Worm (Caenorhabditis elegans) whole organism, early embryonic: ENCODE data around the gene F07A11.4.

Experiments
- B0310.2 ChIP-seq: sonication (generic microtip); optimal IDR thresholded peaks from 2 replicates; lab custom pipeline; 2016; ENCODE audit warnings: mild to moderate bottlenecking, missing genetic modification characterization, missing compliant biosample characterization
- F13C5.2 ChIP-seq: sonication (generic microtip); optimal IDR thresholded peaks from 2 replicates; lab custom pipeline; 2017; ENCODE audit warnings: mild to moderate bottlenecking, missing genetic modification characterization, inconsistent platforms, missing compliant biosample characterization
- aly-1 ChIP-seq: sonication (generic microtip); optimal IDR thresholded peaks from 2 replicates; lab custom pipeline; 2016; ENCODE audit warnings: missing genetic modification characterization, missing compliant biosample characterization
- ama-1 ChIP-seq: fragments of 150-350 bp; optimal IDR thresholded peaks from 2 replicates; lab custom pipeline; 2014
- ceh-13 ChIP-seq: fragments of 200-800 bp; sonication (Bioruptor generic); optimal IDR thresholded peaks from 2 replicates; lab custom pipeline; 2018; ENCODE audit warnings: mild to moderate bottlenecking, missing genetic modification characterization, missing compliant biosample characterization
- ceh-36 ChIP-seq: sonication (generic microtip); optimal IDR thresholded peaks from 2 replicates; lab custom pipeline; 2016; ENCODE audit warnings: missing genetic modification characterization, inconsistent platforms, missing compliant biosample characterization
- ets-7 ChIP-seq: sonication (generic microtip); optimal IDR thresholded peaks from 2 replicates; lab custom pipeline; 2016; ENCODE audit warnings: missing genotype, missing genetic modification characterization, missing compliant biosample characterization
- flt-1 ChIP-seq: fragments of 200-800 bp; sonication (Bioruptor generic); IDR thresholded peaks from 2 replicates; pipeline ENCODE4 v1.3.6; 2022; ENCODE audit warnings: missing genetic modification characterization, missing compliant biosample characterization
- hmbx-1 ChIP-seq: sonication (generic microtip); optimal IDR thresholded peaks from 2 replicates; lab custom pipeline; 2016; ENCODE audit warnings: mild to moderate bottlenecking, missing genetic modification characterization, missing compliant biosample characterization
- hmg-4 ChIP-seq: fragments of 200-800 bp; sonication (Bioruptor generic); optimal IDR thresholded peaks from 2 replicates; lab custom pipeline; 2018; ENCODE audit warnings: mild to moderate bottlenecking, missing genetic modification characterization, missing compliant biosample characterization
- hnd-1 ChIP-seq: sonication (generic microtip); optimal IDR thresholded peaks from 2 replicates; lab custom pipeline; 2016; ENCODE audit warnings: missing genetic modification characterization, missing compliant biosample characterization
- pes-1 ChIP-seq: fragments of 200-800 bp; sonication (Bioruptor generic); IDR thresholded peaks from 2 replicates; pipeline ENCODE4 v1.3.6; 2022; ENCODE audit warnings: missing genetic modification reagents, missing genetic modification characterization, missing compliant biosample characterization
- scrt-1 ChIP-seq: fragments of 200-800 bp; sonication (Bioruptor generic); IDR thresholded peaks from 2 replicates; pipeline ENCODE4 v1.3.6; 2022; ENCODE audit warnings: missing genetic modification characterization, missing compliant biosample characterization
- sea-1 ChIP-seq: fragments of 200-800 bp; sonication (Bioruptor generic); conservative IDR thresholded peaks from 2 replicates; pipeline ENCODE4 v1.3.6; 2022; ENCODE audit warnings: missing genetic modification characterization, missing compliant biosample characterization
- tbx-11 ChIP-seq: fragments of 200-800 bp; sonication (Bioruptor generic); IDR thresholded peaks from 2 replicates; pipeline ENCODE4 v1.3.6; 2022; ENCODE audit warnings: missing genetic modification characterization, missing compliant biosample characterization
- tbx-37 ChIP-seq: fragments of 200-800 bp; sonication (Bioruptor generic); conservative IDR thresholded peaks from 2 replicates; pipeline ENCODE4 v1.3.6; 2022; ENCODE audit warnings: missing genetic modification reagents, missing genetic modification characterization, missing compliant biosample characterization
- tra-4 ChIP-seq: sonication (generic microtip); optimal IDR thresholded peaks from 2 replicates; lab custom pipeline; 2017; ENCODE audit warnings: missing genetic modification characterization, missing compliant biosample characterization

F07A11.4 gene

DNA sequence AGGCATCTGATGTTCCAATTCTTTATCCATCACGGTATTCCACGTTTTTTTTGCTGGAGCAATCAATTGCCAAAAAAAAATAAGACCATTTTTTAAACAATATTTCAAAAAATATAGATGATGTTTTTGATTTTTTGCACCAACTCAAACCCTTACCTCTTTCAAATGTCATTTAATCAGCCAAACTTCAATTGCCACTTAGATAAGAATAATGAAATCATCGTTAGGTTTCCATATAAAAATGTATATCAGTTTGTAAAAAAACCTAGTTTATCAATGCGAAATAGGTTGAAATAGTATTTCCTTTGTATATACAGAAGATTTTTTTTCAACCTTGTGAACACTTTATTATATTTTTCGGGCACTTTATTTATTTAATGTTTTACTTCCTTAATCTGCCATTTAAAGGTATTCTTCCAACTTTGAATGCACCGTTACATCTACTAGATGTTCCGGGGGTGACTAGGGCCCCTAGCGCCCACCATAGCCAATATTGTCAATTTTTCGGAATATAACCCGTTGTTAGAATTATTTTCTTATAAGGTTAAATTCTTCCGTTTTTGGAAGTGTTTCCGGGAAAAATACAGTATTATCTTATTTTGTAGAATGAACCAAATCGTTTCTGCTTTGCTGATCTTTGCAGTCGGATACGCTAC lies 31.5 kb upstream of the F07A11.4 start, which contains the start of the genes F54D5.23 and F54D5.4:
TSS of gene F54D5.23 (minus strand) at position 75 of the 656 bp plus-strand sequence.
TSS of gene F54D5.4 (plus strand) at position 606 of the 656 bp plus-strand sequence.
- TF ChIP-seq hmbx-1 (no peak), flt-1 (GFP tag; lab: Robert Waterston, UW) (no peak), ceh-36 (tag; lab: Kevin White, UChicago) (no peak), hmg-4 (GFP tag; lab: Kevin White, UChicago) (no peak), aly-1 (tag; lab: Kevin White, UChicago) (no peak), ama-1 (lab: Kevin White, UChicago) (no peak), ets-7 (tag; lab: Kevin White, UChicago) (no peak), hnd-1 (no peak), F13C5.2 (tag; lab: Kevin White, UChicago) (no peak), B0310.2 (no peak), sea-1 (GFP tag; lab: Robert Waterston, UW) (no peak), tra-4 (tag; lab: Kevin White, UChicago) (no peak), pes-1 (no peak), tbx-11 (GFP tag; lab: Robert Waterston, UW) (no peak), tbx-37 (GFP tag; lab: Robert Waterston, UW) (no peak), scrt-1 (GFP tag; lab: Robert Waterston, UW) (no peak)

DNA sequence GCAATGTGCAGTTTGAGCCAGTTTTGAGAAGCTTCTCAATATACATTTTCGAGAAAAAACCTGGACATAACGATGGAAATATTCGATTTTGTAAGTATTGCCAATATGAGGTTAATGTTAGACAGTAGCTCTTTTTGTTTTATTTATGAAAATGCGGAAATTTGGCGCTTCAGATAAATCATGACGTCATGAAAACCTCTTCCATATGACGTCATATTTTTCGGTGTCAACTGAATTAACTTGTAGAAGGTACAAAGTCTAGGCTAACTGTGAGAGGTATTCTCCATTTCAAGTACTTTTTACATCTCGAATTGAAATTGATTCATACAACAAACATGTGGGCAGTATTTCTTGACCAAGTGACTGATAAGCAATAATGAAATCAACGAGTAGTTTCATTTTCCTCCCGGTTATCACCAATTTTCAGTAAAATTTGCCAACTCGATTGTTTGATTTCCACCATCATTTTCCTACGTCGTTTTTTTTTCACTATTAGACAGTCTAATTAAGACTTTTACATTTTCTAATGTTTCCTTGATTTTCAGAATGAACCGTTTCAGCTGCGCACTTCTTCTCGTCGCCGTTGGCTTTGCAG lies 29.5 kb upstream of the F07A11.4 start, which contains the start of gene F54D5.3:
TSS of gene F54D5.3 (plus strand) at position 546 of the 595 bp plus-strand sequence.
- TF ChIP-seq flt-1 (GFP tag; lab: Robert Waterston, UW) (no peak), ets-7 (tag; lab: Kevin White, UChicago) (no peak), hmg-4 (GFP tag; lab: Kevin White, UChicago) (no peak), tbx-11 (GFP tag; lab: Robert Waterston, UW) (no peak), tbx-37 (GFP tag; lab: Robert Waterston, UW) (no peak)

DNA sequence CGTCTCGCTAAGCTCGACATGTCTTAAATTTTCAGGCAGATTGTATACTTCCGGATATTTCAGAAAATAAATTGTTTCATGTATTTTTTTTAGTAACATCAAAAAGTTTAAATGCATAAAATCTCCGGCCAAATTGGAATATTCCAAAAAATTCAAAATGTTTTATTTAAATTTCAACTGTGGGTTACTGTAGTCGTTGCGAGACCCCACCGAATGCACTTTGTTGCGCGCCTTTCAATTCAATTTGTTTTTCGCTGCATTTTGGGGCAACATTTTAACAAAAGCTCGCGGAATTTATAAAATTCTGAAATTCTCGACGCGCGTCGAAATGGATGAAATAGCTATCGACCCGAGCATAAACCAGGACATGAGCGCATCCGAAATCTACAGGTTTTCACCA lies 27.9 kb upstream of the F07A11.4 start, which contains the start of gene F54D5.2:
TSS of gene F54D5.2 (plus strand) at position 237 of the 400 bp plus-strand sequence.
- TF ChIP-seq ceh-36 (tag; lab: Kevin White, UChicago), result no peak
- no peak for TF ChIP-seq B0310.2
- no peak for TF ChIP-seq tbx-11 (GFP tag; lab: Robert Waterston, UW)
- TF ChIP-seq flt-1 (GFP tag; lab: Robert Waterston, UW), result no peak
- no peak for TF ChIP-seq hnd-1
- no peak for TF ChIP-seq ets-7 (tag; lab: Kevin White, UChicago)
- TF ChIP-seq sea-1 (GFP tag; lab: Robert Waterston, UW), result no peak
- no peak for TF ChIP-seq pes-1
- TF ChIP-seq ceh-13 (GFP tag; lab: Kevin White, UChicago), result no peak
- no peak for TF ChIP-seq ama-1 (lab: Kevin White, UChicago)
- TF ChIP-seq hmg-4 (GFP tag; lab: Kevin White, UChicago), result no peak
- no peak for TF ChIP-seq tra-4 (tag; lab: Kevin White, UChicago)
- TF ChIP-seq tbx-37 (GFP tag; lab: Robert Waterston, UW), result no peak
- no peak for TF ChIP-seq aly-1 (tag; lab: Kevin White, UChicago)
- TF ChIP-seq scrt-1 (GFP tag; lab: Robert Waterston, UW), result no peak
- no peak for TF ChIP-seq hmbx-1

DNA sequence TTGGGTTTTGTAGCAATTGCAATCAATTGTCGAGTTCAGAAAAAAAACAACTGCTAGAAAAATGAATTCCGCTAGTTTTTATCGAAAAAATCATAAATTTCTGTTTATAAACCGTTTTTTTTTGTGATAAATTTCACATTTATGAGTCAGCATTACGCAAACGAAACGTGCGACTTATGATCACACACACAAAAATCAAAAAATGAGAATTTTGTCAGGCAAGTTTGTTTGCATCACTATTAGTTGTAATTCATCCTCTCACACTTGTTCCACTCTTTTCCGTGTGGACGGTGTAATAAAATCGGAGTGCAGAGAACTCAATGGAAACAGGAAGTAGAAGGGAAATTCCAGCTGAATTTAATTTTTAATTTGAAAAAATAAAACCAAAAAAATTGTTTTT lies 23.4 kb upstream of the F07A11.4 start, which contains the start of gene pcs-1:
TSS of gene pcs-1 (minus strand) at position 344 of the 400 bp plus-strand sequence.
- no peak for TF ChIP-seq B0310.2
- no peak for TF ChIP-seq F13C5.2 (tag; lab: Kevin White, UChicago)
- no peak for TF ChIP-seq ama-1 (lab: Kevin White, UChicago)
- no peak for TF ChIP-seq pes-1
- TF ChIP-seq tbx-11 (GFP tag; lab: Robert Waterston, UW), result no peak

DNA sequence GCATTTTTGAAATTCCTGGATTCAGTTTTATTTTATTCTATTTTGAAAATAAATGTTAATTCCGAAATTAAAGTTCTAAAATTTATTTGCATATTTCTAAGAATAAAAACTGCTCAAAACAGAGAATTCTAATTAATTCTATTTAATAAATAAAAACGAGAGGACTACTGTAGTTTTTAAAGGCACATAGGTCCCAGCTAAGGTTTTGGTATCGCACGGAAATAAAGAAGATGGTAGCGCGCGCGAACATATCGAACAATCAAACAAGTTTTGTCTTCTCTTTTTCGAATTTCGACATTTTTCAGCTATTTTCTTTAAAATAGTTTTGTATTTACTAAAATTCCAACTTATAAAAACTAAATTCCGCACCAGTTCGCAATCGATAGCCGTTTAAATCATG lies 22.9 kb upstream of the F07A11.4 start:
- TF ChIP-seq ceh-13 (GFP tag; lab: Kevin White, UChicago), result no peak
- no peak for TF ChIP-seq aly-1 (tag; lab: Kevin White, UChicago)
- TF ChIP-seq tra-4 (tag; lab: Kevin White, UChicago), result no peak
- TF ChIP-seq ceh-36 (tag; lab: Kevin White, UChicago), result no peak
- no peak for TF ChIP-seq sea-1 (GFP tag; lab: Robert Waterston, UW)

DNA sequence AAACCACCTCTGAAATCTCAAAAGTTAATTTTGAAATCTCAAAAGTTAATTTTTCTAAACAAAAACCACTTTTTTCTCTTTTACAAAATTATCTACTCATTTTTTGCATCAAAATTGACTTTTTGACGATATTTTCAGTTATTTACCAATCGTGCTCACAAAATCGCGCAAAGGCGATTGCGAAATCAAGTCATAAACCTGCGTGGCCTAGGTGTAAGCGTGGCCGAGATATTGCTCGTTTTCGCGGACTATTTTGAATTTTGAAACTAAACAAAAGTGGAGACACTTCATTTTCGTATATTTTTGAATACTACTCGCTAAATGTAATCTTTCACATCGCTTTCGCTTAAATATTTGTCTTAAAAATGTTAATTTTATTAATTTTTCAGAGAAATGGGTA lies 22.5 kb upstream of the F07A11.4 start, which contains the start of gene smc-6:
TSS of gene smc-6 (plus strand) at position 390 of the 400 bp plus-strand sequence.
- TF ChIP-seq scrt-1 (GFP tag; lab: Robert Waterston, UW) (no peak), aly-1 (tag; lab: Kevin White, UChicago) (no peak), ets-7 (tag; lab: Kevin White, UChicago) (no peak), ama-1 (lab: Kevin White, UChicago) (no peak), pes-1 (no peak), tbx-37 (GFP tag; lab: Robert Waterston, UW) (no peak), tra-4 (tag; lab: Kevin White, UChicago) (no peak), tbx-11 (GFP tag; lab: Robert Waterston, UW) (no peak)

DNA sequence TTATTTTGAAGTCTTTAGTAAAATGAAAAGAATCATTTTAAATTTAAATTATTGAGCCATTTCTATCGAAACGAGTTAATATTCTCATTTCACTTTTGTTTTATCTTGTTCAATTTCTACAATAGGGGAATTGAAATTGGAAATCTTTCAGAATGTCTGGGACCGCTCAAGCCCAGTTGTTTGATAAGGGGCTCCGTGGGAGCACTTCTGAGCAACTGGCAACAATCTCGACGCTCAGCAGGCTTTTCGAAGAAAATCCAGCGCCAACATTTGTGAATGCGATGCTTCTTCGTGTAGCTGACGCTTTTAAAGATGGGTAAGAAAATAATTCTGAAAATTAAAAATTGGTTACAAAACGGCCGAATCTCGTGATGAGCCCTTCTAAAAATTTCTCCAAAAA lies 18.1 kb upstream of the F07A11.4 start, which contains the start of gene ints-7:
TSS of gene ints-7 (plus strand) at position 152 of the 400 bp plus-strand sequence.
- TF ChIP-seq flt-1 (GFP tag; lab: Robert Waterston, UW), result no peak
- no peak for TF ChIP-seq F13C5.2 (tag; lab: Kevin White, UChicago)
- TF ChIP-seq scrt-1 (GFP tag; lab: Robert Waterston, UW), result no peak
- TF ChIP-seq ets-7 (tag; lab: Kevin White, UChicago), result no peak
- TF ChIP-seq tbx-11 (GFP tag; lab: Robert Waterston, UW), result no peak
- TF ChIP-seq tra-4 (tag; lab: Kevin White, UChicago), result no peak
- no peak for TF ChIP-seq hmg-4 (GFP tag; lab: Kevin White, UChicago)
- no peak for TF ChIP-seq B0310.2
- TF ChIP-seq aly-1 (tag; lab: Kevin White, UChicago), result no peak
- TF ChIP-seq sea-1 (GFP tag; lab: Robert Waterston, UW), result no peak
- TF ChIP-seq pes-1, result no peak
- no peak for TF ChIP-seq hnd-1
- TF ChIP-seq tbx-37 (GFP tag; lab: Robert Waterston, UW), result no peak
- TF ChIP-seq ama-1 (lab: Kevin White, UChicago), result no peak
- TF ChIP-seq ceh-36 (tag; lab: Kevin White, UChicago), result no peak
- TF ChIP-seq ceh-13 (GFP tag; lab: Kevin White, UChicago), result no peak
- no peak for TF ChIP-seq hmbx-1
